Fruit fly (Drosophila melanogaster): ENCODE data around the gene CG42655.

DNA sequence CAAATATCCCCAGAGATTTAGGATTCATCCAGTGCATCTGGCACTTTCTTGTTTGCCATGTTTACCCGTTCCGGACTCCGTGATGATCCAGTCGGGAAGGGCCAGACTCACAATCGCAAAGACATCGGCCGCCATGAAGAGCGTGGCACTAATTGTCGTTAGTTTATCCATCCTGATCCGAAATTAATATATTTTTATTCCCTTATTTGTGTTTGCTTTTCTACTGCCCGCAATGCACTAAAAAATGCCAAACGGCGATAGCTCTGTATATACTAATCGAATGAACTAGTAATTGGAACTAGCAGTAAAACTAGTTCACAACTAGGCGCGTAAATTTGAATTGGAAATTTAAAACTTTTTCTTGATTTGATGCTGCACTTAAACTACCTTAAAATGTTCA, 26.1 kb upstream of the CG42655 start, which contains the start of gene CG14182:
- TF ChIP-seq dl (GFP tag; optimal IDR thresholded peaks at IDR 0.05; ENCODE audit: insufficient read depth in 1 of 2, partially characterized antibody in 2 of 2) (no peak), br (GFP tag; optimal IDR thresholded peaks at IDR 0.05) (no peak), Dfd (GFP tag; optimal IDR thresholded peaks at IDR 0.05) (no peak), jim (GFP tag; optimal IDR thresholded peaks at IDR 0.05) (no peak)
